Fruit fly (Drosophila melanogaster): ENCODE data around the gene Gr10b.

Gr10b gene

dm6 chrX:11449476-11450119 lies 36.6 kb upstream of the Gr10b start (continued):
- TF ChIP-seq D (optimal IDR thresholded peaks at IDR 0.05) (no peak), D (GFP tag; optimal IDR thresholded peaks at IDR 0.05) (peak; percentile 69), odd (GFP tag; optimal IDR thresholded peaks at IDR 0.05) (peak; percentile 84), CG7963 (GFP tag; IDR thresholded peaks at IDR 0.05; ENCODE audit: partially characterized antibody) (no peak), CG17328 (GFP tag; IDR thresholded peaks at IDR 0.05) (peak; percentile 88), CG15514 (GFP tag; optimal IDR thresholded peaks at IDR 0.05) (peak; percentile 72), kni (GFP tag; optimal IDR thresholded peaks at IDR 0.05) (peak; percentile 60), Hr39 (optimal IDR thresholded peaks at IDR 0.05) (no peak), ind (GFP tag; optimal IDR thresholded peaks at IDR 0.05) (peak; percentile 88), Hsf (GFP tag; optimal IDR thresholded peaks at IDR 0.05) (peak; percentile 83), CG12155 (GFP tag; optimal IDR thresholded peaks at IDR 0.05) (peak; percentile 67), CG7745 (tag; optimal IDR thresholded peaks at IDR 0.05) (no peak), mam (GFP tag; optimal IDR thresholded peaks at IDR 0.05) (peak; percentile 87), CG6791 (GFP tag; IDR thresholded peaks at IDR 0.05; ENCODE audit: partially characterized antibody) (no peak), Ets97D (GFP tag; optimal IDR thresholded peaks at IDR 0.05) (peak; percentile 42), pnt (GFP tag; optimal IDR thresholded peaks at IDR 0.05) (peak; percentile 86), CG14014 (GFP tag; IDR thresholded peaks at IDR 0.05) (peak; percentile 89), esg (GFP tag; conservative IDR thresholded peaks at IDR 0.05) (peak; percentile 83), Dip3 (GFP tag; optimal IDR thresholded peaks at IDR 0.05) (peak; percentile 76), twi (tag; optimal IDR thresholded peaks at IDR 0.05) (peak; percentile 70), az2 (GFP tag; optimal IDR thresholded peaks at IDR 0.05) (peak; percentile 79), Poxn (GFP tag; IDR thresholded peaks at IDR 0.05) (peak; percentile 49; the same call in 1 of the 2 replicates), run (tag; optimal IDR thresholded peaks at IDR 0.05) (peak; percentile 48), rib (GFP tag; IDR thresholded peaks at IDR 0.05) (peak; percentile 70; the same call in 1 of the 2 replicates), CG8359 (GFP tag; optimal IDR thresholded peaks at IDR 0.05; ENCODE audit: borderline replicate concordance) (peak; percentile 44), emc (GFP tag; optimal IDR thresholded peaks at IDR 0.05) (peak; percentile 56), Dad (GFP tag; optimal IDR thresholded peaks at IDR 0.05) (peak; percentile 83), CG34224 (GFP tag; IDR thresholded peaks at IDR 0.05; ENCODE audit: partially characterized antibody) (no peak), CG1603 (tag; optimal IDR thresholded peaks at IDR 0.05) (peak; percentile 93), CG6765 (GFP tag; optimal IDR thresholded peaks at IDR 0.05) (peak; percentile 68), CG3995 (GFP tag; optimal IDR thresholded peaks at IDR 0.05) (peak; percentile 35), repo (GFP tag; optimal IDR thresholded peaks at IDR 0.05) (peak; percentile 83), trem (tag; optimal IDR thresholded peaks at IDR 0.05) (peak; percentile 52), Jarid2 (GFP tag; optimal IDR thresholded peaks at IDR 0.05) (peak; percentile 44), sens (GFP tag) (peak; percentile 97), CG12769 (tag; optimal IDR thresholded peaks at IDR 0.05) (peak; percentile 95), CG30403 (GFP tag; optimal IDR thresholded peaks at IDR 0.05) (peak; percentile 81), CG2116 (GFP tag; optimal IDR thresholded peaks at IDR 0.05) (peak; percentile 37), CG6654 (GFP tag; optimal IDR thresholded peaks at IDR 0.05) (peak; percentile 43), C15 (GFP tag; IDR thresholded peaks at IDR 0.05) (0 out of 3 replicates have a peak, but pooled peaks have one; percentile 38), chm (GFP tag; IDR thresholded peaks at IDR 0.05) (peak; percentile 81), bigmax (GFP tag; optimal IDR thresholded peaks at IDR 0.05) (no peak), CG11093 (GFP tag; IDR thresholded peaks at IDR 0.05) (peak; percentile 82), Sin3A (optimal IDR thresholded peaks at IDR 0.05) (no peak), peb (GFP tag; IDR thresholded peaks at IDR 0.05) (peak; percentile 69), ham (GFP tag; IDR thresholded peaks at IDR 0.05) (peak; percentile 68; the same call in 1 of the 2 replicates), CG2199 (GFP tag; IDR thresholded peaks at IDR 0.05) (peak; percentile 80; the same call in 1 of the 3 replicates), org-1 (GFP tag; optimal IDR thresholded peaks at IDR 0.05) (peak; percentile 78), CHES-1-like (GFP tag; optimal IDR thresholded peaks at IDR 0.05) (peak; percentile 86), Camta (GFP tag; optimal IDR thresholded peaks at IDR 0.05) (peak; percentile 82), grau (tag; optimal IDR thresholded peaks at IDR 0.05) (peak; percentile 97)
